Worm (Caenorhabditis elegans) whole organism, L3 larva: ENCODE results near the gene F47B7.5.

ENCODE experiments used
- R02D3.7 ChIP-seq: fragments of 150-350 bp; optimal IDR thresholded peaks from 2 replicates; lab custom pipeline; 2014; ENCODE audit warnings: missing biosample characterization, missing genetic modification characterization
- ZK546.5 ChIP-seq: sonication (generic microtip); optimal IDR thresholded peaks from 2 replicates; lab custom pipeline; 2017; ENCODE audit warnings: missing biosample characterization, missing genetic modification characterization
- aly-2 ChIP-seq: fragments of 150-350 bp; optimal IDR thresholded peaks from 2 replicates; lab custom pipeline; 2014; ENCODE audit warnings: missing biosample characterization, missing genetic modification characterization
- ama-1 ChIP-seq: fragments of 150-350 bp; optimal IDR thresholded peaks from 2 replicates; lab custom pipeline; 2018
- ceh-16 ChIP-seq: sonication (generic microtip); optimal IDR thresholded peaks from 2 replicates; lab custom pipeline; 2017; ENCODE audit warnings: missing biosample characterization, missing genetic modification characterization
- ceh-28 ChIP-seq: fragments of 150-350 bp; optimal IDR thresholded peaks from 2 replicates; lab custom pipeline; 2014; ENCODE audit warnings: missing biosample characterization, missing genetic modification reagents, missing genetic modification characterization
- ceh-82 ChIP-seq: fragments of 150-350 bp; optimal IDR thresholded peaks from 2 replicates; lab custom pipeline; 2014; ENCODE audit warnings: missing biosample characterization, missing genetic modification characterization
- ceh-9 ChIP-seq: sonication (generic microtip); optimal IDR thresholded peaks from 2 replicates; lab custom pipeline; 2018; ENCODE audit warnings: missing biosample characterization, missing genetic modification characterization
- daf-12 ChIP-seq: fragments of 150-350 bp; optimal IDR thresholded peaks from 2 replicates; lab custom pipeline; 2014; ENCODE audit warnings: missing biosample characterization, missing genetic modification reagents, missing genetic modification characterization
- egl-27 ChIP-seq: sonication (generic microtip); optimal IDR thresholded peaks from 4 replicates; lab custom pipeline; 2017; ENCODE audit warnings: missing biosample characterization, missing genetic modification reagents, missing genetic modification characterization
- egl-5 ChIP-seq: fragments of 150-350 bp; optimal IDR thresholded peaks from 2 replicates; lab custom pipeline; 2017; ENCODE audit warnings: missing biosample characterization, missing genetic modification reagents, missing genetic modification characterization, inconsistent platforms
- elt-2 ChIP-seq: sonication (generic microtip); optimal IDR thresholded peaks from 2 replicates; lab custom pipeline; 2016; ENCODE audit warnings: missing genetic modification reagents, mild to moderate bottlenecking, missing genetic modification characterization, missing compliant biosample characterization
- elt-3 ChIP-seq, 3 experiments: fragments of 150-350 bp in 1 of 3; sonication (generic microtip) in 2 of 3; optimal IDR thresholded peaks; 2 replicates in 2 of 3; 4 replicates in 1 of 3; lab custom pipeline; 2014 to 2017; ENCODE audit warnings: missing biosample characterization in 3 of 3, missing genetic modification characterization in 3 of 3
- eor-1 ChIP-seq, 2 experiments: fragments of 150-350 bp; optimal IDR thresholded peaks; 2 replicates each; lab custom pipeline; 2014 to 2018; ENCODE audit warnings: missing biosample characterization in 2 of 2, missing genetic modification characterization in 2 of 2
- fkh-2 ChIP-seq: fragments of 150-350 bp; optimal IDR thresholded peaks from 2 replicates; lab custom pipeline; 2014; ENCODE audit warnings: missing biosample characterization, missing genetic modification reagents, missing genetic modification characterization
- fos-1 ChIP-seq: fragments of 150-350 bp; optimal IDR thresholded peaks from 2 replicates; lab custom pipeline; 2014; ENCODE audit warnings: missing biosample characterization, missing genetic modification characterization
- hmg-11 ChIP-seq: sonication (generic microtip); optimal IDR thresholded peaks from 2 replicates; lab custom pipeline; 2016; ENCODE audit warnings: missing genetic modification characterization, missing compliant biosample characterization
- lin-15B ChIP-seq: fragments of 150-350 bp; optimal IDR thresholded peaks from 2 replicates; lab custom pipeline; 2014; ENCODE audit warnings: missing biosample characterization, missing genetic modification characterization
- lin-39 ChIP-seq: fragments of 150-350 bp; optimal IDR thresholded peaks from 2 replicates; lab custom pipeline; 2018; ENCODE audit warnings: missing biosample characterization, missing genetic modification reagents, missing genetic modification characterization
- lsy-12 ChIP-seq: sonication (generic microtip); optimal IDR thresholded peaks from 2 replicates; lab custom pipeline; 2016; ENCODE audit warnings: mild to moderate bottlenecking, missing genetic modification characterization, missing compliant biosample characterization
- mdl-1 ChIP-seq: fragments of 150-350 bp; optimal IDR thresholded peaks from 2 replicates; lab custom pipeline; 2014; ENCODE audit warnings: missing biosample characterization, missing genetic modification characterization
- mml-1 ChIP-seq: fragments of 150-350 bp; sonication (generic microtip); optimal IDR thresholded peaks from 3 replicates; lab custom pipeline; 2014; ENCODE audit warnings: missing biosample characterization, missing genetic modification characterization
- nhr-11 ChIP-seq: fragments of 150-350 bp; optimal IDR thresholded peaks from 2 replicates; lab custom pipeline; 2014; ENCODE audit warnings: missing biosample characterization, missing genetic modification characterization
- nhr-12 ChIP-seq: fragments of 150-350 bp; optimal IDR thresholded peaks from 2 replicates; lab custom pipeline; 2014; ENCODE audit warnings: missing biosample characterization, missing genetic modification characterization
- nhr-23 ChIP-seq: fragments of 150-350 bp; optimal IDR thresholded peaks from 2 replicates; lab custom pipeline; 2014; ENCODE audit warnings: missing biosample characterization, missing genetic modification reagents, missing genetic modification characterization
- nhr-237 ChIP-seq: fragments of 150-350 bp; optimal IDR thresholded peaks from 2 replicates; lab custom pipeline; 2014; ENCODE audit warnings: missing biosample characterization, missing genetic modification characterization
- nhr-76 ChIP-seq: fragments of 150-350 bp; sonication (generic microtip); optimal IDR thresholded peaks from 5 replicates; lab custom pipeline; 2014; ENCODE audit warnings: missing biosample characterization, missing genetic modification characterization
- pha-4 ChIP-seq: fragments of 150-350 bp; optimal IDR thresholded peaks from 2 replicates; lab custom pipeline; 2014; ENCODE audit warnings: missing biosample characterization, missing genetic modification reagents, missing genetic modification characterization
- sea-2 ChIP-seq: fragments of 150-350 bp; sonication (generic microtip); optimal IDR thresholded peaks from 4 replicates; lab custom pipeline; 2014; ENCODE audit warnings: missing biosample characterization, missing genetic modification reagents, missing genetic modification characterization
- snpc-4 ChIP-seq: fragments of 150-350 bp; optimal IDR thresholded peaks from 2 replicates; lab custom pipeline; 2014; ENCODE audit warnings: missing biosample characterization, missing genetic modification characterization
- tbx-2 ChIP-seq: sonication (generic microtip); optimal IDR thresholded peaks from 2 replicates; lab custom pipeline; 2016; ENCODE audit warnings: mild to moderate bottlenecking, missing genetic modification characterization, missing compliant biosample characterization
- unc-39 ChIP-seq: sonication (generic microtip); optimal IDR thresholded peaks from 4 replicates; lab custom pipeline; 2017; ENCODE audit warnings: missing biosample characterization, missing genetic modification characterization
- unc-62 ChIP-seq: fragments of 150-350 bp; sonication (generic microtip); optimal IDR thresholded peaks from 4 replicates; lab custom pipeline; 2014; ENCODE audit warnings: missing biosample characterization, missing genetic modification reagents, missing genetic modification characterization
- ztf-11 ChIP-seq: fragments of 150-350 bp; optimal IDR thresholded peaks from 2 replicates; lab custom pipeline; 2014; ENCODE audit warnings: missing biosample characterization, missing genetic modification characterization

F47B7.5 gene

ce11 chrX:3756238-3756637 is 12.4 kb downstream of the F47B7.5 start:
- TF ChIP-seq aly-2 (tag; lab: Kevin White, UChicago) (no peak), elt-3 (tag; optimal IDR thresholded peaks at IDR 0.05; lab: Kevin White, UChicago) (peak in 1 of 3 experiments; percentile 88)

- TF ChIP-seq elt-3 (tag; optimal IDR thresholded peaks at IDR 0.05; lab: Kevin White, UChicago) = peak in 1 of 3 experiments; percentile 11
- no peak for TF ChIP-seq nhr-76 (tag; lab: Kevin White, UChicago)
These were observed 12.9 kb downstream of the F47B7.5 start for ce11 chrX:3755753-3756152.

ce11 chrX:3752443-3752842 is 16.2 kb downstream of the F47B7.5 start:
- no peak for TF ChIP-seq tbx-2
- no peak for TF ChIP-seq lin-39 (tag; lab: Kevin White, UChicago)
- TF ChIP-seq R02D3.7 (tag; lab: Kevin White, UChicago) = no peak
- TF ChIP-seq, all 47 proteins: peak for 0

- TF ChIP-seq nhr-23 (no peak), ztf-11 (no peak), fkh-2 (tag; lab: Kevin White, UChicago) (no peak), nhr-76 (tag; lab: Kevin White, UChicago) (no peak), mml-1 (no peak), lsy-12 (tag; lab: Kevin White, UChicago) (no peak)
These were observed 17.2 kb downstream of the F47B7.5 start for ce11 chrX:3751370-3751769.

ce11 chrX:3743190-3743589 is 25.4 kb downstream of the F47B7.5 start:
- TF ChIP-seq ceh-82 (tag; lab: Kevin White, UChicago) = no peak
- TF ChIP-seq ceh-9 (tag; lab: Kevin White, UChicago) = no peak
- no peak for TF ChIP-seq egl-27 (tag; lab: Kevin White, UChicago)
- TF ChIP-seq sea-2 (GFP tag; lab: Kevin White, UChicago) = no peak
- no peak for TF ChIP-seq R02D3.7 (tag; lab: Kevin White, UChicago)
- no peak for TF ChIP-seq nhr-11 (tag; lab: Kevin White, UChicago)

ce11 chrX:3742223-3742622 is 26.4 kb downstream of the F47B7.5 start, which contains the start of gene fkh-2:
Gene fkh-2, minus strand, starts transcription at chrX:3742323.
- TF ChIP-seq lin-39 (tag; lab: Kevin White, UChicago) (no peak), ceh-9 (tag; lab: Kevin White, UChicago) (no peak), ama-1 (lab: Kevin White, UChicago) (no peak), snpc-4 (tag; lab: Kevin White, UChicago) (no peak), ceh-28 (tag; lab: Kevin White, UChicago) (no peak), fos-1 (tag; lab: Kevin White, UChicago) (no peak), R02D3.7 (tag; lab: Kevin White, UChicago) (no peak), eor-1 (tag; optimal IDR thresholded peaks at IDR 0.05; lab: Kevin White, UChicago) (no peak), unc-39 (tag; lab: Kevin White, UChicago) (no peak)

ce11 chrX:3738617-3739016 is 30.0 kb downstream of the F47B7.5 start:
- TF ChIP-seq mdl-1 (tag; lab: Kevin White, UChicago) (no peak), egl-5 (no peak), nhr-76 (tag; lab: Kevin White, UChicago) (no peak), daf-12 (tag; lab: Kevin White, UChicago) (no peak), ceh-28 (tag; lab: Kevin White, UChicago) (no peak), egl-27 (tag; lab: Kevin White, UChicago) (no peak), ceh-16 (no peak), lin-39 (tag; lab: Kevin White, UChicago) (no peak), pha-4 (tag; lab: Kevin White, UChicago) (no peak), nhr-237 (no peak), elt-3 (tag; optimal IDR thresholded peaks at IDR 0.05; lab: Kevin White, UChicago) (no peak), lsy-12 (tag; lab: Kevin White, UChicago) (no peak)

- no peak for TF ChIP-seq daf-12 (tag; lab: Kevin White, UChicago)
- no peak for TF ChIP-seq ZK546.5 (tag; lab: Kevin White, UChicago)
- TF ChIP-seq nhr-12 (tag; lab: Kevin White, UChicago) = no peak
- no peak for TF ChIP-seq hmg-11 (tag; lab: Kevin White, UChicago)
- no peak for TF ChIP-seq unc-39 (tag; lab: Kevin White, UChicago)
- TF ChIP-seq elt-2 (tag; lab: Kevin White, UChicago) = no peak
- TF ChIP-seq egl-27 (tag; lab: Kevin White, UChicago) = no peak
- no peak for TF ChIP-seq lin-15B (tag; lab: Kevin White, UChicago)
- no peak for TF ChIP-seq snpc-4 (tag; lab: Kevin White, UChicago)
- TF ChIP-seq unc-62 = no peak
- TF ChIP-seq aly-2 (tag; lab: Kevin White, UChicago) = no peak
- no peak for TF ChIP-seq ama-1 (lab: Kevin White, UChicago)
These were observed 34.9 kb downstream of the F47B7.5 start, which contains the start of gene tag-18 for ce11 chrX:3733732-3734131. Gene tag-18, minus strand, starts transcription at chrX:3734036.
